Fruit fly (Drosophila melanogaster) whole organism, embryonic: ENCODE data around the gene Gr63a.

Source experiments
- CG10267 ChIP-seq: fragments of 200-800 bp; sonication (Bioruptor generic); optimal IDR thresholded peaks from 2 replicates; lab custom pipeline; 2018; ENCODE audit warnings: missing biosample characterization, mild to moderate bottlenecking, missing genetic modification characterization, moderate library complexity
- CG10462 ChIP-seq: fragments of 200-800 bp; sonication (Bioruptor generic); optimal IDR thresholded peaks from 2 replicates; lab custom pipeline; 2016; ENCODE audit warnings: missing biosample characterization, missing genetic modification characterization
- CG12155 ChIP-seq: fragments of 200-800 bp; sonication (Bioruptor generic); optimal IDR thresholded peaks from 3 replicates; lab custom pipeline; 2016; ENCODE audit warnings: missing biosample characterization, missing genetic modification characterization
- CG12236 ChIP-seq: fragments of 200-800 bp; sonication (Bioruptor generic); optimal IDR thresholded peaks from 2 replicates; lab custom pipeline; 2016; ENCODE audit warnings: missing biosample characterization, missing genetic modification characterization
- CG12299 ChIP-seq: fragments of 200-800 bp; sonication (Bioruptor generic); optimal IDR thresholded peaks from 2 replicates; lab custom pipeline; 2018; ENCODE audit warnings: missing biosample characterization, mild to moderate bottlenecking, missing genetic modification characterization
- CG12659 ChIP-seq: fragments of 200-800 bp; sonication (Bioruptor generic); optimal IDR thresholded peaks from 3 replicates; lab custom pipeline; 2017; ENCODE audit warnings: mild to moderate bottlenecking, missing biosample characterization, missing genetic modification reagents, missing genetic modification characterization
- CG12744 ChIP-seq: fragments of 200-800 bp; sonication (Bioruptor generic); optimal IDR thresholded peaks from 2 replicates; lab custom pipeline; 2016; ENCODE audit warnings: missing biosample characterization, missing genetic modification characterization
- CG12769 ChIP-seq: fragments of 200-800 bp; sonication (Bioruptor generic); optimal IDR thresholded peaks from 2 replicates; lab custom pipeline; 2019; ENCODE audit warnings: missing biosample characterization, mild to moderate bottlenecking, missing genetic modification characterization, moderate library complexity
- CG14441 ChIP-seq: fragments of 200-800 bp; sonication (Bioruptor generic); IDR thresholded peaks from 2 replicates; pipeline ENCODE4 v1.3.6; 2022; ENCODE audit warnings: missing biosample characterization, missing genetic modification characterization
- CG1529 ChIP-seq: fragments of 200-800 bp; sonication (Bioruptor generic); optimal IDR thresholded peaks from 3 replicates; lab custom pipeline; 2018; ENCODE audit warnings: missing biosample characterization, missing genetic modification characterization
- CG18262 ChIP-seq: fragments of 200-800 bp; optimal IDR thresholded peaks from 3 replicates; lab custom pipeline; 2019; ENCODE audit warnings: missing biosample characterization, mild to moderate bottlenecking, missing genetic modification characterization, moderate library complexity
- CG1832 ChIP-seq: fragments of 200-800 bp; sonication (Bioruptor generic); optimal IDR thresholded peaks from 2 replicates; lab custom pipeline; 2017; ENCODE audit warnings: missing biosample characterization, mild to moderate bottlenecking, missing genetic modification characterization, inconsistent platforms
- CG2129 ChIP-seq: fragments of 200-800 bp; sonication (Bioruptor generic); IDR thresholded peaks from 2 replicates; pipeline ENCODE4 v1.3.6; 2022; ENCODE audit warnings: missing biosample characterization, missing genetic modification characterization; ENCODE audit not compliant: partially characterized antibody
- CG31388 ChIP-seq: fragments of 200-800 bp; sonication (Bioruptor generic); optimal IDR thresholded peaks from 2 replicates; lab custom pipeline; 2016; ENCODE audit warnings: missing biosample characterization, missing genetic modification characterization
- CG34376 ChIP-seq: fragments of 200-800 bp; sonication (Bioruptor generic); optimal IDR thresholded peaks from 2 replicates; lab custom pipeline; 2018; ENCODE audit warnings: missing biosample characterization, mild to moderate bottlenecking, missing genetic modification characterization
- CG3995 ChIP-seq: fragments of 200-800 bp; sonication (Bioruptor generic); optimal IDR thresholded peaks from 3 replicates; lab custom pipeline; 2016; ENCODE audit warnings: missing biosample characterization, missing genetic modification characterization
- CG5180 ChIP-seq: fragments of 200-800 bp; sonication (Bioruptor generic); optimal IDR thresholded peaks from 3 replicates; lab custom pipeline; 2017; ENCODE audit warnings: missing biosample characterization, missing genetic modification characterization, mild to moderate bottlenecking, moderate library complexity, missing genetic modification reagents
- CG7745 ChIP-seq: fragments of 200-800 bp; sonication (Bioruptor generic); optimal IDR thresholded peaks from 2 replicates; lab custom pipeline; 2018; ENCODE audit warnings: missing biosample characterization, mild to moderate bottlenecking, missing genetic modification characterization, moderate library complexity
- CG7839 ChIP-seq: fragments of 200-800 bp; sonication (Bioruptor generic); optimal IDR thresholded peaks from 3 replicates; lab custom pipeline; 2018; ENCODE audit warnings: missing biosample characterization, mild to moderate bottlenecking, missing genetic modification characterization, moderate library complexity
- CG7987 ChIP-seq: fragments of 200-800 bp; sonication (Bioruptor generic); optimal IDR thresholded peaks from 2 replicates; lab custom pipeline; 2018; ENCODE audit warnings: missing biosample characterization, mild to moderate bottlenecking, missing genetic modification characterization, moderate library complexity
- CG8388 ChIP-seq: fragments of 200-800 bp; sonication (Bioruptor generic); optimal IDR thresholded peaks from 2 replicates; lab custom pipeline; 2019; ENCODE audit warnings: missing biosample characterization, mild to moderate bottlenecking, missing genetic modification characterization, moderate library complexity
- CG9727 ChIP-seq: fragments of 200-800 bp; sonication (Bioruptor generic); optimal IDR thresholded peaks from 3 replicates; lab custom pipeline; 2017; ENCODE audit warnings: missing biosample characterization, mild to moderate bottlenecking, missing genetic modification characterization
- CG9876 ChIP-seq: fragments of 200-800 bp; sonication (Bioruptor generic); optimal IDR thresholded peaks from 2 replicates; lab custom pipeline; 2016; ENCODE audit warnings: missing biosample characterization, missing genetic modification characterization
- Camta ChIP-seq: fragments of 200-800 bp; sonication (Bioruptor generic); optimal IDR thresholded peaks from 2 replicates; lab custom pipeline; 2016; ENCODE audit warnings: missing biosample characterization, missing genetic modification characterization
- D19B ChIP-seq: fragments of 200-800 bp; sonication (Bioruptor generic); optimal IDR thresholded peaks from 2 replicates; lab custom pipeline; 2017; ENCODE audit warnings: missing biosample characterization, mild to moderate bottlenecking, missing genetic modification characterization
- Dref ChIP-seq: fragments of 200-800 bp; sonication (Bioruptor generic); IDR thresholded peaks from 2 replicates; pipeline ENCODE4 v1.3.6; 2022; ENCODE audit warnings: missing biosample characterization, missing genetic modification characterization
- HLH4C ChIP-seq: fragments of 200-800 bp; sonication (Bioruptor generic); IDR thresholded peaks from 3 replicates; pipeline ENCODE4 v1.3.6; 2022; ENCODE audit warnings: missing biosample characterization, missing genetic modification characterization; ENCODE audit not compliant: partially characterized antibody
- Hey ChIP-seq: fragments of 200-800 bp; sonication (Bioruptor generic); optimal IDR thresholded peaks from 3 replicates; lab custom pipeline; 2018; ENCODE audit warnings: missing biosample characterization, mild to moderate bottlenecking, missing genetic modification characterization
- Max ChIP-seq: fragments of 200-800 bp; sonication (Bioruptor generic); optimal IDR thresholded peaks from 2 replicates; lab custom pipeline; 2016; ENCODE audit warnings: missing biosample characterization, mild to moderate bottlenecking, missing genetic modification characterization
- Neu2 ChIP-seq: fragments of 200-800 bp; sonication (Bioruptor generic); optimal IDR thresholded peaks from 3 replicates; lab custom pipeline; 2016; ENCODE audit warnings: missing biosample characterization, missing genetic modification characterization, borderline replicate concordance
- Opbp ChIP-seq: fragments of 200-800 bp; sonication (Bioruptor generic); IDR thresholded peaks from 3 replicates; pipeline ENCODE4 v1.3.6; 2022; ENCODE audit warnings: missing biosample characterization, missing genetic modification characterization; ENCODE audit not compliant: partially characterized antibody
- abd-A ChIP-seq: fragments of 200-800 bp; sonication (Bioruptor generic); optimal IDR thresholded peaks from 3 replicates; lab custom pipeline; 2019; ENCODE audit warnings: missing biosample characterization, mild to moderate bottlenecking, missing genetic modification characterization, moderate library complexity
- ac ChIP-seq: fragments of 200-800 bp; sonication (Bioruptor generic); optimal IDR thresholded peaks from 3 replicates; lab custom pipeline; 2017; ENCODE audit warnings: missing biosample characterization, mild to moderate bottlenecking, missing genetic modification characterization
- ap ChIP-seq: fragments of 200-800 bp; sonication (Bioruptor generic); IDR thresholded peaks from 2 replicates; pipeline ENCODE4 v1.3.6; 2022; ENCODE audit warnings: missing biosample characterization, missing genetic modification characterization
- bbx ChIP-seq: fragments of 200-800 bp; sonication (Bioruptor generic); IDR thresholded peaks from 2 replicates; pipeline ENCODE4 v1.3.6; 2022; ENCODE audit warnings: missing biosample characterization, missing genetic modification characterization; ENCODE audit not compliant: partially characterized antibody
- bcd ChIP-seq: fragments of 200-800 bp; sonication (Bioruptor generic); optimal IDR thresholded peaks from 2 replicates; lab custom pipeline; 2017; ENCODE audit warnings: missing biosample characterization, mild to moderate bottlenecking, missing genetic modification characterization
- ewg ChIP-seq: fragments of 200-800 bp; sonication (Bioruptor generic); optimal IDR thresholded peaks from 3 replicates; lab custom pipeline; 2017; ENCODE audit warnings: mild to moderate bottlenecking, missing biosample characterization, missing genetic modification reagents, missing genetic modification characterization
- fd3F ChIP-seq: fragments of 200-800 bp; sonication (Bioruptor generic); optimal IDR thresholded peaks from 2 replicates; lab custom pipeline; 2018; ENCODE audit warnings: missing biosample characterization, mild to moderate bottlenecking, missing genetic modification characterization, moderate library complexity
- grn ChIP-seq: fragments of 200-800 bp; sonication (Bioruptor generic); optimal IDR thresholded peaks from 3 replicates; lab custom pipeline; 2017; ENCODE audit warnings: missing biosample characterization, missing genetic modification characterization
- jigr1 ChIP-seq: fragments of 200-800 bp; sonication (Bioruptor generic); IDR thresholded peaks from 3 replicates; pipeline ENCODE4 v1.3.6; 2022; ENCODE audit warnings: missing biosample characterization, missing genetic modification characterization
- kah ChIP-seq: fragments of 200-800 bp; sonication (Bioruptor generic); optimal IDR thresholded peaks from 2 replicates; lab custom pipeline; 2018; ENCODE audit warnings: missing biosample characterization, mild to moderate bottlenecking, missing genetic modification characterization
- p53 ChIP-seq: fragments of 200-800 bp; sonication (Bioruptor generic); optimal IDR thresholded peaks from 2 replicates; lab custom pipeline; 2016; ENCODE audit warnings: missing biosample characterization, missing genetic modification characterization
- pho ChIP-seq: fragments of 200-800 bp; sonication (Bioruptor generic); optimal IDR thresholded peaks from 2 replicates; lab custom pipeline; 2016; ENCODE audit warnings: missing biosample characterization, missing genetic modification characterization
- prd ChIP-seq, 3 experiments: fragments of >200 bp in 2 of 3; fragments of 200-800 bp in 1 of 3; sonication (Bioruptor generic) in 1 of 3; optimal IDR thresholded peaks in 2 of 3; IDR thresholded peaks in 1 of 3; 2 replicates in 2 of 3; 3 replicates in 1 of 3; pipeline versions ENCODE4 v1.3.6 to Lab custom; 2017 to 2022; ENCODE audit warnings: missing biosample characterization in 1 of 3, missing genetic modification characterization in 1 of 3
- schlank ChIP-seq: fragments of 200-800 bp; sonication (Bioruptor generic); optimal IDR thresholded peaks from 2 replicates; lab custom pipeline; 2018; ENCODE audit warnings: missing biosample characterization, mild to moderate bottlenecking, missing genetic modification characterization
- sens-2 ChIP-seq: fragments of 200-800 bp; sonication (Bioruptor generic); IDR thresholded peaks from 2 replicates; pipeline ENCODE4 v1.3.6; 2022; ENCODE audit warnings: missing biosample characterization, missing genetic modification characterization
- seq ChIP-seq: fragments of 200-800 bp; sonication (Bioruptor generic); IDR thresholded peaks from 2 replicates; pipeline ENCODE4 v1.3.6; 2022; ENCODE audit warnings: missing biosample characterization, missing genetic modification characterization
- ssp ChIP-seq: fragments of 200-800 bp; sonication (Bioruptor generic); IDR thresholded peaks from 2 replicates; pipeline ENCODE4 v1.3.6; 2022; ENCODE audit warnings: missing biosample characterization, missing genetic modification characterization
- stc ChIP-seq: fragments of 200-800 bp; sonication (Bioruptor generic); IDR thresholded peaks from 2 replicates; pipeline ENCODE4 v1.3.6; 2022; ENCODE audit warnings: missing biosample characterization, missing genetic modification characterization
- stwl ChIP-seq: fragments of 200-800 bp; sonication (Bioruptor generic); optimal IDR thresholded peaks from 3 replicates; lab custom pipeline; 2018; ENCODE audit warnings: missing biosample characterization, mild to moderate bottlenecking, missing genetic modification characterization, moderate library complexity

The Gr63a gene

DNA sequence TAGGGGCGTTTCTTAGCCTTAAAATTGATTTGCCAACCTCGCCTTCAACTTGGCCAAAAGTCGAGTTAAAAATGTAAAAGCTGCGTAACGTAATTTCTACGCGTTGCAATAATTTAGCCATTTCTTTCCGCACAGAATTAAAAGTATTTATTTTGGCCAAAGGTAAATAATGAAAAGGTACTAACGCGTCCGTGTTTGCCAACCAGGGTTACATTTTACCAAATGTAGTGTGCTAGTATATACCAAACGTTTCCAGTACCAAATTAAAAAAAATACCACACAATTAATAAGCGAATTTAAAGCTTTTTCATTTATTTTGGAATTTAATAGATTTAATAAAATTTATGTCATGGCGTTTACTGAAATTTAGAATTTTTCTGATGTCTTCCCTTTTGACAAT, 2.6 kb upstream of the Gr63a start, which contains the start of gene Ccz1 (continued):
- TF ChIP-seq ewg (GFP tag; lab: Kevin White, UChicago) (peak; percentile 67), CG12236 (peak; percentile 53), schlank (tag; lab: Kevin White, UChicago) (peak; percentile 58), CG7745 (tag; lab: Kevin White, UChicago) (no peak), CG1529 (GFP tag; lab: Kevin White, UChicago) (peak; percentile 56), HLH4C (no peak), CG7987 (GFP tag; lab: Kevin White, UChicago) (peak; percentile 79), kah (no peak), Camta (peak; percentile 79), CG7839 (tag; lab: Kevin White, UChicago) (peak; percentile 51), fd3F (GFP tag; lab: Kevin White, UChicago) (peak; percentile 58), seq (GFP tag; lab: Robert Waterston, UW) (no peak), D19B (GFP tag; lab: Kevin White, UChicago) (no peak), CG34376 (GFP tag; lab: Kevin White, UChicago) (peak; percentile 57), CG9727 (peak; percentile 71), bbx (GFP tag; lab: Robert Waterston, UW) (no peak), ac (peak; percentile 7), CG18262 (tag; lab: Kevin White, UChicago) (peak; percentile 38), ap (GFP tag; lab: Robert Waterston, UW) (no peak), Hey (tag; lab: Kevin White, UChicago) (peak; percentile 46), CG10462 (GFP tag; lab: Kevin White, UChicago) (peak; percentile 59), CG8388 (peak; percentile 13), Neu2 (GFP tag; lab: Kevin White, UChicago) (no peak), stc (no peak), stwl (tag; lab: Kevin White, UChicago) (peak; percentile 70), CG10267 (peak; percentile 69), CG12659 (peak; percentile 93), ssp (GFP tag; lab: Robert Waterston, UW) (no peak), Max (GFP tag; lab: Kevin White, UChicago) (peak; percentile 67), Opbp (no peak), prd (optimal IDR thresholded peaks at IDR 0.05; lab: Kevin White, UChicago) (no peak), prd (GFP tag; IDR thresholded peaks at IDR 0.05; lab: Robert Waterston, UW) (no peak), CG1832 (GFP tag; lab: Kevin White, UChicago) (no peak), CG9876 (peak; percentile 66), sens-2 (GFP tag; lab: Robert Waterston, UW) (no peak), jigr1 (GFP tag; lab: Robert Waterston, UW) (no peak), CG12299 (tag; lab: Kevin White, UChicago) (peak; percentile 35), grn (GFP tag; lab: Kevin White, UChicago) (peak; percentile 52), bcd (GFP tag; lab: Kevin White, UChicago) (peak; percentile 71), CG12155 (GFP tag; lab: Kevin White, UChicago) (peak; percentile 48), p53 (GFP tag; lab: Kevin White, UChicago) (peak; percentile 42), pho (peak; percentile 82), CG14441 (no peak), CG12769 (peak; percentile 70), CG5180 (GFP tag; lab: Kevin White, UChicago) (peak; percentile 51), CG31388 (GFP tag; lab: Kevin White, UChicago) (peak; percentile 6), CG2129 (GFP tag; lab: Robert Waterston, UW) (no peak), Dref (GFP tag; lab: Robert Waterston, UW) (no peak), abd-A (no peak), CG3995 (GFP tag; lab: Kevin White, UChicago) (no peak), CG12744 (GFP tag; lab: Kevin White, UChicago) (peak; percentile 66)
